Fruit fly (Drosophila melanogaster) whole organism, embryonic: ENCODE results near the gene Ubi-p63E.
A peak's percentile ranks its signal among the peaks of the same experiment; 100 is the strongest.

ENCODE experiments used
- Awh ChIP-seq: fragments of 200-800 bp; sonication (Bioruptor generic); IDR thresholded peaks from 2 replicates; pipeline ENCODE4, ENCODE4 v1.3.6; 2022; ENCODE audit warnings: missing biosample characterization, missing genetic modification characterization
- CG10147 ChIP-seq: fragments of 200-800 bp; sonication (Bioruptor generic); optimal IDR thresholded peaks from 2 replicates; lab custom pipeline; 2019; ENCODE audit warnings: missing biosample characterization, mild to moderate bottlenecking, missing genetic modification characterization, moderate library complexity
- CG10267 ChIP-seq: fragments of 200-800 bp; sonication (Bioruptor generic); optimal IDR thresholded peaks from 2 replicates; lab custom pipeline; 2018; ENCODE audit warnings: missing biosample characterization, mild to moderate bottlenecking, missing genetic modification characterization, moderate library complexity
- CG12769 ChIP-seq: fragments of 200-800 bp; sonication (Bioruptor generic); optimal IDR thresholded peaks from 2 replicates; lab custom pipeline; 2019; ENCODE audit warnings: missing biosample characterization, mild to moderate bottlenecking, missing genetic modification characterization, moderate library complexity
- CG13894 ChIP-seq: fragments of 200-800 bp; sonication (Bioruptor generic); optimal IDR thresholded peaks from 3 replicates; lab custom pipeline; 2018; ENCODE audit warnings: missing biosample characterization, mild to moderate bottlenecking, missing genetic modification characterization, moderate library complexity
- CG15011 ChIP-seq: fragments of 200-800 bp; sonication (Bioruptor generic); optimal IDR thresholded peaks from 3 replicates; lab custom pipeline; 2018; ENCODE audit warnings: missing biosample characterization, mild to moderate bottlenecking, missing genetic modification characterization
- CG16863 ChIP-seq: fragments of 200-800 bp; sonication (Bioruptor generic); optimal IDR thresholded peaks from 3 replicates; lab custom pipeline; 2016; ENCODE audit warnings: missing biosample characterization, missing genetic modification characterization
- CG17829 ChIP-seq: fragments of 200-800 bp; optimal IDR thresholded peaks from 2 replicates; lab custom pipeline; 2019; ENCODE audit warnings: missing biosample characterization, mild to moderate bottlenecking, missing genetic modification characterization, moderate library complexity
- CG30403 ChIP-seq: fragments of 200-800 bp; sonication (Bioruptor generic); optimal IDR thresholded peaks from 3 replicates; lab custom pipeline; 2016; ENCODE audit warnings: missing biosample characterization, missing genetic modification characterization
- CG3163 ChIP-seq: fragments of 200-800 bp; sonication (Bioruptor generic); optimal IDR thresholded peaks from 3 replicates; lab custom pipeline; 2016; ENCODE audit warnings: missing biosample characterization, missing genetic modification characterization
- CG3838 ChIP-seq: fragments of 200-800 bp; sonication (Bioruptor generic); optimal IDR thresholded peaks from 3 replicates; lab custom pipeline; 2016; ENCODE audit warnings: missing biosample characterization, missing genetic modification characterization
- CG9876 ChIP-seq: fragments of 200-800 bp; sonication (Bioruptor generic); optimal IDR thresholded peaks from 2 replicates; lab custom pipeline; 2016; ENCODE audit warnings: missing biosample characterization, missing genetic modification characterization
- CG9932 ChIP-seq: fragments of 200-800 bp; sonication (Bioruptor generic); IDR thresholded peaks from 2 replicates; pipeline ENCODE4 v1.3.6; 2022; ENCODE audit warnings: missing biosample characterization, missing genetic modification characterization
- Camta ChIP-seq: fragments of 200-800 bp; sonication (Bioruptor generic); optimal IDR thresholded peaks from 2 replicates; lab custom pipeline; 2016; ENCODE audit warnings: missing biosample characterization, missing genetic modification characterization
- Dad ChIP-seq: fragments of 200-800 bp; sonication (Bioruptor generic); optimal IDR thresholded peaks from 3 replicates; lab custom pipeline; 2016; ENCODE audit warnings: missing biosample characterization, missing genetic modification characterization
- Dek ChIP-seq: fragments of 200-800 bp; sonication (Bioruptor generic); optimal IDR thresholded peaks from 3 replicates; lab custom pipeline; 2019; ENCODE audit warnings: missing biosample characterization, mild to moderate bottlenecking, missing genetic modification characterization, moderate library complexity
- Dip2 ChIP-seq: fragments of 200-800 bp; sonication (Bioruptor generic); IDR thresholded peaks from 2 replicates; pipeline ENCODE4 v1.3.6; 2022; ENCODE audit warnings: missing biosample characterization, missing genetic modification characterization
- Ets97D ChIP-seq: fragments of 200-800 bp; sonication (Bioruptor generic); optimal IDR thresholded peaks from 3 replicates; lab custom pipeline; 2016; ENCODE audit warnings: missing biosample characterization, missing genetic modification characterization
- HHEX ChIP-seq: fragments of 200-800 bp; sonication (Bioruptor generic); optimal IDR thresholded peaks from 3 replicates; lab custom pipeline; 2017; ENCODE audit warnings: missing biosample characterization, mild to moderate bottlenecking, missing genetic modification characterization, missing genetic modification reagents
- HLH3B ChIP-seq: fragments of 200-800 bp; sonication (Bioruptor generic); IDR thresholded peaks from 2 replicates; pipeline ENCODE4 v1.3.6; 2022; ENCODE audit warnings: missing biosample characterization, missing genetic modification characterization
- Kr ChIP-seq: fragments of 200-800 bp; sonication (Bioruptor generic); optimal IDR thresholded peaks from 2 replicates; lab custom pipeline; 2017; ENCODE audit warnings: missing biosample characterization, mild to moderate bottlenecking, missing genetic modification characterization
- MTF-1 ChIP-seq: fragments of 200-800 bp; sonication (Bioruptor generic); optimal IDR thresholded peaks from 2 replicates; lab custom pipeline; 2018; ENCODE audit warnings: missing biosample characterization, mild to moderate bottlenecking, missing genetic modification characterization, borderline replicate concordance
- Mrtf ChIP-seq: fragments of 200-800 bp; sonication (Bioruptor generic); IDR thresholded peaks from 3 replicates; pipeline ENCODE4 v1.3.6; 2022; ENCODE audit warnings: missing biosample characterization, missing genetic modification characterization
- Myb ChIP-seq: fragments of 200-800 bp; sonication (Bioruptor generic); optimal IDR thresholded peaks from 2 replicates; lab custom pipeline; 2016; ENCODE audit warnings: missing biosample characterization, missing genetic modification characterization
- Oaz ChIP-seq: fragments of 200-800 bp; sonication (Bioruptor generic); IDR thresholded peaks from 2 replicates; pipeline ENCODE4 v1.3.6; 2022; ENCODE audit warnings: missing biosample characterization, missing genetic modification characterization
- Optix ChIP-seq: fragments of 200-800 bp; sonication (Bioruptor generic); IDR thresholded peaks from 3 replicates; pipeline ENCODE4 v1.3.6; 2022; ENCODE audit warnings: missing biosample characterization, missing genetic modification characterization
- Rx ChIP-seq: fragments of 200-800 bp; sonication (Bioruptor generic); IDR thresholded peaks from 2 replicates; pipeline ENCODE4 v1.3.6; 2022; ENCODE audit warnings: missing biosample characterization, missing genetic modification characterization
- Trl ChIP-seq, 3 experiments: fragments of >200 bp in 2 of 3; fragments of 200-800 bp in 1 of 3; sonication (Bioruptor generic) in 1 of 3; optimal IDR thresholded peaks; 2 replicates in 1 of 3; 3 replicates in 2 of 3; lab custom pipeline; 2016 to 2017; ENCODE audit warnings: missing biosample characterization in 1 of 3, missing genetic modification characterization in 1 of 3
- abd-A ChIP-seq: fragments of 200-800 bp; sonication (Bioruptor generic); optimal IDR thresholded peaks from 3 replicates; lab custom pipeline; 2019; ENCODE audit warnings: missing biosample characterization, mild to moderate bottlenecking, missing genetic modification characterization, moderate library complexity
- ac ChIP-seq: fragments of 200-800 bp; sonication (Bioruptor generic); optimal IDR thresholded peaks from 3 replicates; lab custom pipeline; 2017; ENCODE audit warnings: missing biosample characterization, mild to moderate bottlenecking, missing genetic modification characterization
- chinmo ChIP-seq: fragments of 200-800 bp; sonication (Bioruptor generic); IDR thresholded peaks from 4 replicates; pipeline ENCODE4 v1.3.6; 2022; ENCODE audit warnings: missing biosample characterization, missing genetic modification characterization; ENCODE audit not compliant: partially characterized antibody
- croc ChIP-seq: fragments of 200-800 bp; sonication (Bioruptor generic); conservative IDR thresholded peaks from 3 replicates; pipeline ENCODE4 v1.3.6; 2022; ENCODE audit warnings: missing biosample characterization, missing genetic modification characterization
- gcm ChIP-seq: fragments of 200-800 bp; sonication (Bioruptor generic); optimal IDR thresholded peaks from 2 replicates; lab custom pipeline; 2019; ENCODE audit warnings: missing biosample characterization, mild to moderate bottlenecking, missing genetic modification characterization, moderate library complexity
- gsb ChIP-seq: fragments of 200-800 bp; sonication (Bioruptor generic); IDR thresholded peaks from 2 replicates; pipeline ENCODE4 v1.3.6; 2022; ENCODE audit warnings: missing biosample characterization, missing genetic modification characterization
- her ChIP-seq: fragments of 200-800 bp; sonication (Bioruptor generic); optimal IDR thresholded peaks from 2 replicates; lab custom pipeline; 2016; ENCODE audit warnings: missing biosample characterization, missing genetic modification characterization
- klu ChIP-seq: fragments of 200-800 bp; sonication (Bioruptor generic); IDR thresholded peaks from 2 replicates; pipeline ENCODE4 v1.3.6; 2022; ENCODE audit warnings: missing biosample characterization, missing genetic modification characterization
- mld ChIP-seq: fragments of 200-800 bp; sonication (Bioruptor generic); IDR thresholded peaks from 3 replicates; pipeline ENCODE4 v1.3.6; 2022; ENCODE audit warnings: missing biosample characterization, missing genetic modification characterization; ENCODE audit not compliant: partially characterized antibody
- oc ChIP-seq: fragments of 200-800 bp; sonication (Bioruptor generic); optimal IDR thresholded peaks from 2 replicates; lab custom pipeline; 2018; ENCODE audit warnings: missing biosample characterization, mild to moderate bottlenecking, missing genetic modification characterization, moderate library complexity
- prd ChIP-seq, 3 experiments: fragments of >200 bp in 2 of 3; fragments of 200-800 bp in 1 of 3; sonication (Bioruptor generic) in 1 of 3; optimal IDR thresholded peaks in 2 of 3; IDR thresholded peaks in 1 of 3; 2 replicates in 2 of 3; 3 replicates in 1 of 3; pipeline versions ENCODE4 v1.3.6 to Lab custom; 2017 to 2022; ENCODE audit warnings: missing biosample characterization in 1 of 3, missing genetic modification characterization in 1 of 3
- schlank ChIP-seq: fragments of 200-800 bp; sonication (Bioruptor generic); optimal IDR thresholded peaks from 2 replicates; lab custom pipeline; 2018; ENCODE audit warnings: missing biosample characterization, mild to moderate bottlenecking, missing genetic modification characterization
- sd ChIP-seq: fragments of 200-800 bp; sonication (Bioruptor generic); optimal IDR thresholded peaks from 3 replicates; lab custom pipeline; 2018; ENCODE audit warnings: missing biosample characterization, mild to moderate bottlenecking, missing genetic modification characterization, moderate library complexity
- shn ChIP-seq: fragments of 200-800 bp; sonication (Bioruptor generic); optimal IDR thresholded peaks from 3 replicates; lab custom pipeline; 2016; ENCODE audit warnings: missing biosample characterization, missing genetic modification characterization
- vvl ChIP-seq: fragments of 200-800 bp; sonication (Bioruptor generic); IDR thresholded peaks from 2 replicates; pipeline ENCODE4 v1.3.6; 2022; ENCODE audit warnings: missing biosample characterization, missing genetic modification characterization
- zf30C ChIP-seq: fragments of 200-800 bp; sonication (Bioruptor generic); optimal IDR thresholded peaks from 3 replicates; lab custom pipeline; 2018; ENCODE audit warnings: missing biosample characterization, mild to moderate bottlenecking, missing genetic modification characterization

The Ubi-p63E gene

dm6 chr3L:3851048-3851447 is 51.9 kb downstream of the Ubi-p63E start:
- no peak for TF ChIP-seq shn (GFP tag; lab: Kevin White, UChicago)
- no peak for TF ChIP-seq oc
- no peak for TF ChIP-seq HHEX (GFP tag; lab: Kevin White, UChicago)
- no peak for TF ChIP-seq Trl (optimal IDR thresholded peaks at IDR 0.05; lab: Kevin White, UChicago)
- TF ChIP-seq Trl (GFP tag; optimal IDR thresholded peaks at IDR 0.05; lab: Kevin White, UChicago): no peak
- peak; percentile 58 for TF ChIP-seq CG12769 (tag; lab: Kevin White, UChicago)
- TF ChIP-seq CG15011: no peak
- TF ChIP-seq Myb (GFP tag; lab: Kevin White, UChicago): no peak
- TF ChIP-seq her (GFP tag; lab: Kevin White, UChicago): no peak
- no peak for TF ChIP-seq Camta
- no peak for TF ChIP-seq Dip2 (GFP tag; lab: Robert Waterston, UW)
- peak; percentile 63; the same call in 1 of the 2 replicates for TF ChIP-seq vvl (GFP tag; lab: Robert Waterston, UW)
- TF ChIP-seq prd (optimal IDR thresholded peaks at IDR 0.05; lab: Kevin White, UChicago): no peak
- no peak for TF ChIP-seq prd (GFP tag; IDR thresholded peaks at IDR 0.05; lab: Robert Waterston, UW)
- TF ChIP-seq CG10147 (GFP tag; lab: Kevin White, UChicago): no peak
- TF ChIP-seq gcm (GFP tag; lab: Kevin White, UChicago): no peak
- no peak for TF ChIP-seq Optix (GFP tag; lab: Robert Waterston, UW)
- no peak for TF ChIP-seq CG10267 (tag; lab: Kevin White, UChicago)
- no peak for TF ChIP-seq schlank
- peak; percentile 75 for TF ChIP-seq sd (tag; lab: Kevin White, UChicago)
- TF ChIP-seq Ets97D (GFP tag; lab: Kevin White, UChicago): no peak
- TF ChIP-seq Mrtf (GFP tag; lab: Robert Waterston, UW): no peak
- TF ChIP-seq CG30403 (GFP tag; lab: Kevin White, UChicago): no peak
- no peak for TF ChIP-seq zf30C (GFP tag; lab: Kevin White, UChicago)
- no peak for TF ChIP-seq Oaz
- no peak for TF ChIP-seq CG3163 (GFP tag; lab: Kevin White, UChicago)
- TF ChIP-seq CG16863 (GFP tag; lab: Kevin White, UChicago): no peak
- TF ChIP-seq HLH3B: no peak
- TF ChIP-seq CG17829 (tag; lab: Kevin White, UChicago): no peak
- TF ChIP-seq chinmo: 0 out of 4 replicates have a peak, but pooled peaks have one; percentile 67
- no peak for TF ChIP-seq MTF-1 (GFP tag; lab: Kevin White, UChicago)
- TF ChIP-seq CG9932: no peak
- no peak for TF ChIP-seq Dek (tag; lab: Kevin White, UChicago)
- TF ChIP-seq Dad (GFP tag; lab: Kevin White, UChicago): no peak
- no peak for TF ChIP-seq Rx
- TF ChIP-seq croc (GFP tag; lab: Robert Waterston, UW): no peak
- TF ChIP-seq abd-A (tag; lab: Kevin White, UChicago): peak; percentile 76
- peak; percentile 64 for TF ChIP-seq CG13894 (tag; lab: Kevin White, UChicago)

dm6 chr3L:3850477-3850876 is 52.5 kb downstream of the Ubi-p63E start:
- TF ChIP-seq Awh (GFP tag; lab: Robert Waterston, UW) (peak; percentile 95), CG3163 (GFP tag; lab: Kevin White, UChicago) (no peak), CG3838 (GFP tag; lab: Kevin White, UChicago) (no peak), klu (GFP tag; lab: Robert Waterston, UW) (no peak), gsb (no peak), vvl (GFP tag; lab: Robert Waterston, UW) (peak; percentile 11; the same call in 1 of the 2 replicates), ac (no peak), CG9876 (GFP tag; lab: Kevin White, UChicago) (no peak), mld (GFP tag; lab: Robert Waterston, UW) (no peak), Kr (GFP tag; lab: Kevin White, UChicago) (no peak)
